Worm (Caenorhabditis elegans): ENCODE measurements around the gene unc-69.

unc-69 gene

ce11 chrIII:10347049-10347448 is 28.3 kb downstream of the unc-69 start, which contains the start of gene tbx-8:
TSS of gene tbx-8 (plus strand) at chrIII:10347349.
- TF ChIP-seq unc-130 (tag; optimal IDR thresholded peaks at IDR 0.05) = no peak

- TF ChIP-seq pag-3 (tag; optimal IDR thresholded peaks at IDR 0.05; ENCODE audit: borderline replicate concordance, insufficient read depth) = no peak
- TF ChIP-seq hlh-17 (GFP tag; optimal IDR thresholded peaks at IDR 0.05; ENCODE audit: borderline replicate concordance) = no peak
- no peak for TF ChIP-seq dsc-1 (tag; optimal IDR thresholded peaks at IDR 0.05)
- TF ChIP-seq tbx-2 (tag; optimal IDR thresholded peaks at IDR 0.05) = no peak
- no peak for TF ChIP-seq F16B12.6 (tag; optimal IDR thresholded peaks at IDR 0.05)
- no peak for TF ChIP-seq lin-35 (GFP tag; optimal IDR thresholded peaks at IDR 0.05)
- no peak for TF ChIP-seq nhr-77 (tag; optimal IDR thresholded peaks at IDR 0.05)
- TF ChIP-seq grh-1 (GFP tag; IDR thresholded peaks at IDR 0.05) = no peak
- no peak for TF ChIP-seq efl-1 (optimal IDR thresholded peaks at IDR 0.05)
- TF ChIP-seq efl-1 (GFP tag; optimal IDR thresholded peaks at IDR 0.05 in 1 of 2) = no peak
- TF ChIP-seq lir-3 (tag; optimal IDR thresholded peaks at IDR 0.05; ENCODE audit: poor library complexity) = no peak
Observed at ce11 chrIII:10351595-10352207, 33.0 kb downstream of the unc-69 start, which contains the start of gene T07C4.3. TSS of gene T07C4.3 (plus strand) at chrIII:10352157.

ce11 chrIII:10353423-10353822 is 34.7 kb downstream of the unc-69 start:
- TF ChIP-seq ets-5 (GFP tag; IDR thresholded peaks at IDR 0.05) (no peak), nhr-84 (tag; optimal IDR thresholded peaks at IDR 0.05) (no peak), efl-1 (optimal IDR thresholded peaks at IDR 0.05) (no peak), efl-1 (GFP tag; optimal IDR thresholded peaks at IDR 0.05 in 1 of 2) (peak in 1 of 2 experiments; percentile 22), mdl-1 (tag; optimal IDR thresholded peaks at IDR 0.05) (no peak), nhr-47 (tag; optimal IDR thresholded peaks at IDR 0.05) (no peak), nhr-237 (tag; optimal IDR thresholded peaks at IDR 0.05) (no peak), aha-1 (tag; optimal IDR thresholded peaks at IDR 0.05) (no peak), mep-1 (tag; optimal IDR thresholded peaks at IDR 0.05) (no peak), tlp-1 (tag; optimal IDR thresholded peaks at IDR 0.05) (no peak), mef-2 (tag; optimal IDR thresholded peaks at IDR 0.05) (no peak), blmp-1 (tag; optimal IDR thresholded peaks at IDR 0.05) (peak; percentile 79), pag-3 (tag; optimal IDR thresholded peaks at IDR 0.05; ENCODE audit: borderline replicate concordance, insufficient read depth) (no peak), unc-98 (GFP tag; IDR thresholded peaks at IDR 0.05) (no peak), swsn-7 (tag; optimal IDR thresholded peaks at IDR 0.05) (no peak), lsy-2 (tag; optimal IDR thresholded peaks at IDR 0.05) (no peak)

- no peak for TF ChIP-seq ceh-88 (GFP tag; IDR thresholded peaks at IDR 0.05)
- no peak for TF ChIP-seq nhr-12 (tag; optimal IDR thresholded peaks at IDR 0.05)
- TF ChIP-seq ama-1 (optimal IDR thresholded peaks at IDR 0.05) = no peak
- TF ChIP-seq mab-9 (GFP tag; IDR thresholded peaks at IDR 0.05) = no peak
- no peak for TF ChIP-seq mep-1 (tag; optimal IDR thresholded peaks at IDR 0.05)
- no peak for TF ChIP-seq ceh-8 (GFP tag; optimal IDR thresholded peaks at IDR 0.05)
- TF ChIP-seq elt-3 (tag; optimal IDR thresholded peaks at IDR 0.05) = no peak
- TF ChIP-seq nhr-11 (tag; optimal IDR thresholded peaks at IDR 0.05) = no peak
- no peak for TF ChIP-seq jun-1 (tag; optimal IDR thresholded peaks at IDR 0.05)
- TF ChIP-seq blmp-1 (tag; optimal IDR thresholded peaks at IDR 0.05) = no peak
- no peak for TF ChIP-seq hlh-17 (GFP tag; optimal IDR thresholded peaks at IDR 0.05; ENCODE audit: borderline replicate concordance)
- no peak for TF ChIP-seq mef-2 (tag; optimal IDR thresholded peaks at IDR 0.05)
- TF ChIP-seq fkh-8 (tag; optimal IDR thresholded peaks at IDR 0.05) = no peak
- no peak for TF ChIP-seq tbx-2 (tag; optimal IDR thresholded peaks at IDR 0.05)
Observed at ce11 chrIII:10354591-10354990, 35.9 kb downstream of the unc-69 start.

- TF ChIP-seq efl-1 (optimal IDR thresholded peaks at IDR 0.05) = no peak
- TF ChIP-seq efl-1 (GFP tag; optimal IDR thresholded peaks at IDR 0.05 in 1 of 2) = peak in 1 of 2 experiments; percentile 35
- peak; percentile 44 for TF ChIP-seq pqm-1 (tag; optimal IDR thresholded peaks at IDR 0.05)
- TF ChIP-seq ama-1 (optimal IDR thresholded peaks at IDR 0.05) = peak; percentile 37
- TF ChIP-seq unc-86 (tag; optimal IDR thresholded peaks at IDR 0.05) = no peak
- TF ChIP-seq lin-35 (GFP tag; optimal IDR thresholded peaks at IDR 0.05) = peak in 1 of 2 experiments; percentile 26
- no peak for TF ChIP-seq ceh-90 (tag; optimal IDR thresholded peaks at IDR 0.05)
- TF ChIP-seq sox-4 (tag; optimal IDR thresholded peaks at IDR 0.05) = no peak
- no peak for TF ChIP-seq ceh-63 (GFP tag; optimal IDR thresholded peaks at IDR 0.05)
- no peak for TF ChIP-seq hpl-2 (GFP tag; optimal IDR thresholded peaks at IDR 0.05)
- no peak for TF ChIP-seq grh-1 (GFP tag; IDR thresholded peaks at IDR 0.05)
- TF ChIP-seq nhr-237 (tag; optimal IDR thresholded peaks at IDR 0.05) = no peak
- TF ChIP-seq elt-2 (tag; optimal IDR thresholded peaks at IDR 0.05) = peak; percentile 83
- peak in 1 of 2 experiments; percentile 3 for TF ChIP-seq lsy-2 (tag; optimal IDR thresholded peaks at IDR 0.05)
- TF ChIP-seq xbp-1 (tag; optimal IDR thresholded peaks at IDR 0.05) = no peak
- TF ChIP-seq nhr-28 (tag; optimal IDR thresholded peaks at IDR 0.05) = no peak
- TF ChIP-seq tlp-1 (tag; optimal IDR thresholded peaks at IDR 0.05) = no peak
- no peak for TF ChIP-seq ceh-8 (GFP tag; optimal IDR thresholded peaks at IDR 0.05)
- no peak for TF ChIP-seq skn-1 (tag; optimal IDR thresholded peaks at IDR 0.05)
- TF ChIP-seq F16B12.6 (tag; optimal IDR thresholded peaks at IDR 0.05) = no peak
- no peak for TF ChIP-seq lir-3 (tag; optimal IDR thresholded peaks at IDR 0.05; ENCODE audit: poor library complexity)
- TF ChIP-seq nhr-12 (tag; optimal IDR thresholded peaks at IDR 0.05) = no peak
Observed at ce11 chrIII:10355382-10355781, 36.6 kb downstream of the unc-69 start, which contains the start of gene spp-1. TSS of gene spp-1 (minus strand) at chrIII:10355668.
